Fruit fly (Drosophila melanogaster) whole organism, larva: ENCODE results near the gene PolrMT.

ENCODE experiments used
- noc ChIP-seq: fragments of 200-800 bp; sonication (Bioruptor generic); optimal IDR thresholded peaks from 3 replicates; lab custom pipeline; 2019; ENCODE audit warnings: missing biosample characterization, mild to moderate bottlenecking, missing genetic modification characterization, moderate library complexity

PolrMT gene

dm6 chr2L:1068004-1068403 lies 40.2 kb downstream of the PolrMT start:
- no peak for TF ChIP-seq noc (tag; lab: Kevin White, UChicago)

- no peak for TF ChIP-seq noc (tag; lab: Kevin White, UChicago)
Measured at dm6 chr2L:1066330-1066729, 41.8 kb downstream of the PolrMT start.

dm6 chr2L:1065038-1065437 lies 43.1 kb downstream of the PolrMT start:
- no peak for TF ChIP-seq noc (tag; lab: Kevin White, UChicago)

dm6 chr2L:1064544-1064943 lies 43.6 kb downstream of the PolrMT start:
- no peak for TF ChIP-seq noc (tag; lab: Kevin White, UChicago)

- no peak for TF ChIP-seq noc (tag; lab: Kevin White, UChicago)
Measured at dm6 chr2L:1063695-1064094, 44.5 kb downstream of the PolrMT start.

- TF ChIP-seq noc (tag; lab: Kevin White, UChicago): no peak
Measured at dm6 chr2L:1062473-1063363, 45.5 kb downstream of the PolrMT start.

DNA sequence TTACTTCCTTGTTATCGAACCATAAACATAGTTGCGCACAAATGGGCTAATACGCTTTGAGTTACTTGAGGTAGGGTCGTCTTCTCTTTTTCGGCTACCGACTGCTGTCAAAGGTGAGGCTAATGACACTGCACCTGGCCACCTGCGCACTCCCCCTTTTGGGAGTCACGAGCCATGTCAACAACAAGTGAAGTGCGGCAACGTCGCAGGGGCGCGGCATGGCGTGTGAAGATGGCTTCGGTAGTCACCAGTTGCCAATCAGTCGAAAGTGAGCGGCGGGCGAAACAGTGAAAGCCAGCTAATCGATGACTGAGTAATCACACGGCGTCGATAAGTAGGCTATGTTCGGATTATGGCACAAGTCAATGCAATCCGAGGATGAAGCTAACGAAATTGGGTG lies 50.7 kb downstream of the PolrMT start:
- TF ChIP-seq noc (tag; lab: Kevin White, UChicago): no peak

DNA sequence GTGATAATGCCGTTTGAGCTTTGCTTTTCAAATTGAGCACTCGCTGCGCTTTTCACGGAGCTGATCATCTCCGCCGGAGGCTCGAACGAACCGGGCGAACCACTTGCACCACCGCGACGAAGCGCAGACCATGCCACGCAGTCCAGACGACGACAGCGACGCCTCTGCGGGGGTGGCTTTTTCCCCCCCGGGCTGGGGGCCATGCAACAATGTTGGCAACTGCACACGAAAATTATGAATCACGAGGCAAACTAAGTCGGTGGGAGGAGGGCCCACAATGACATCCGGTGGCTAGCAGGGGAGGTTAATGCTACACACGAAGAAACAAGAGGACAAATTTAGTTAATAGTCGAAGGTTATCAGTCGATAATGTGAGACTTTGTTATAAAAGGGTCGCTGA lies 51.5 kb downstream of the PolrMT start:
- TF ChIP-seq noc (tag; lab: Kevin White, UChicago): no peak
